Worm (Caenorhabditis elegans): Measurements from ENCODE around the gene F52G3.8.
"Not testable (repeated sequence)": the region's sequence is repeated elsewhere in the genome, so short reads cannot be mapped to it uniquely, and the experiment has no call there.

Gene F52G3.8

DNA sequence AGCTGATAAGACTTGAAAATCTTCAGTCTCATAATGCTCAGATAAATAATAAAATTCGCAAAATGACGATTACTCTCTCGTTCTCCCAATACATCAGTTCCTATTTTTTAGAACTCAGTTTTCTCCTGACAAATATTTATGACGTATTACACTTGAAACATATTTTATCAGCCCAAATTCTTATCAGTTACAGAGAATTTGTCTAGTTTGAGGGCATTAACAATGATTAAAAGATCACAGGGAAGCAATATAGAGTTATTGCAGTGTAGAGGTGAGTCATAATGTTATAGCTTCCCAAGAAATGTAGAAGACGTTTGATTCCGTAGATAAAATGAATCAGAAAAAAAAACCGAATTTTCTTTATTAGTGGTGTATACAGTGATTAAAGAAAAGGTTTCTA, 33.3 kb downstream of the F52G3.8 start:
- TF ChIP-seq sem-2 (GFP tag; optimal IDR thresholded peaks at IDR 0.05) (no peak), unc-62 (GFP tag; optimal IDR thresholded peaks at IDR 0.05) (no peak), ces-1 (GFP tag; optimal IDR thresholded peaks at IDR 0.05) (no peak), blmp-1 (tag; optimal IDR thresholded peaks at IDR 0.05) (no peak), zip-8 (tag; optimal IDR thresholded peaks at IDR 0.05) (no peak), ceh-83 (GFP tag; optimal IDR thresholded peaks at IDR 0.05) (no peak), bed-3 (GFP tag; optimal IDR thresholded peaks at IDR 0.05) (no peak), drap-1 (GFP tag; optimal IDR thresholded peaks at IDR 0.05) (no peak), ceh-39 (tag; optimal IDR thresholded peaks at IDR 0.05) (no peak), nhr-28 (tag; optimal IDR thresholded peaks at IDR 0.05) (no peak), unc-39 (tag; optimal IDR thresholded peaks at IDR 0.05) (no peak), hlh-1 (tag; optimal IDR thresholded peaks at IDR 0.05) (no peak), sptf-1 (tag; optimal IDR thresholded peaks at IDR 0.05) (no peak), elt-3 (tag; optimal IDR thresholded peaks at IDR 0.05) (no peak)

DNA sequence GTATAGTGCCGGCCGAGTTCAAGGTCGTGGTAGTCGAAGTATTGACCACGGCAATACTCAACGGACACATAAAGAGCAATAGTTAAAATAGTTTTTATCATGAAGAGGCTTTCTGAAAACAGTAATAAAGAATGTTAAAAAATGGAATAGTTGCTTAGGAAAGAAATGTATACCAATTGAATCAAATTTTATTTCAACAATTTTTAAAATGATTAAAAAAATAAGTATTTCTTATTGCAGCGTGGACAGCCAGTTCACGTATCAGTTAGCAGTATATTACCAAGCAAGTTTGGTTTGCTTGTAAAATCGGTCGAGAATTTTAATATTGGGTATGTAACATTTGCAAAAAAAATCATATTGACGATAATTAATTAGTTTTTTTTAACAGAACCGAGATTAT, 39.1 kb downstream of the F52G3.8 start, which contains the start of gene F39F10.5:
TSS of gene F39F10.5 (minus strand) at position 101 of the 400 bp plus-strand sequence.
- TF ChIP-seq sem-2 (GFP tag; optimal IDR thresholded peaks at IDR 0.05); unc-120 (tag; optimal IDR thresholded peaks at IDR 0.05; ENCODE audit: poor library complexity, severe bottlenecking); ceh-43 (GFP tag; optimal IDR thresholded peaks at IDR 0.05): not testable (repeated sequence)

- TF ChIP-seq drap-1 (GFP tag; optimal IDR thresholded peaks at IDR 0.05) (no peak), M03D4.4 (tag; optimal IDR thresholded peaks at IDR 0.05) (no peak), unc-39 (tag; optimal IDR thresholded peaks at IDR 0.05) (no peak), bed-3 (GFP tag; optimal IDR thresholded peaks at IDR 0.05) (no peak), mep-1 (tag; optimal IDR thresholded peaks at IDR 0.05) (no peak), ztf-11 (tag; optimal IDR thresholded peaks at IDR 0.05) (no peak), elt-1 (tag; optimal IDR thresholded peaks at IDR 0.05; ENCODE audit: borderline replicate concordance, insufficient read depth) (no peak), ceh-83 (GFP tag; optimal IDR thresholded peaks at IDR 0.05) (no peak), mab-5 (tag; optimal IDR thresholded peaks at IDR 0.05) (no peak), ceh-39 (tag; optimal IDR thresholded peaks at IDR 0.05) (no peak), mls-2 (tag; optimal IDR thresholded peaks at IDR 0.05) (no peak), lsy-2 (tag; optimal IDR thresholded peaks at IDR 0.05) (no peak), cnd-1 (tag; optimal IDR thresholded peaks at IDR 0.05) (no peak), nhr-12 (tag; optimal IDR thresholded peaks at IDR 0.05) (no peak), lin-13 (tag; optimal IDR thresholded peaks at IDR 0.05) (no peak), ces-1 (GFP tag; optimal IDR thresholded peaks at IDR 0.05) (no peak), sem-2 (GFP tag; optimal IDR thresholded peaks at IDR 0.05) (no peak), nhr-237 (tag; optimal IDR thresholded peaks at IDR 0.05) (no peak)
Observed at ce11 chrX:16903619-16904018, 49.1 kb downstream of the F52G3.8 start, which contains the start of gene F39F10.4. Gene F39F10.4 (minus strand): TSS chrX:16903719.

DNA sequence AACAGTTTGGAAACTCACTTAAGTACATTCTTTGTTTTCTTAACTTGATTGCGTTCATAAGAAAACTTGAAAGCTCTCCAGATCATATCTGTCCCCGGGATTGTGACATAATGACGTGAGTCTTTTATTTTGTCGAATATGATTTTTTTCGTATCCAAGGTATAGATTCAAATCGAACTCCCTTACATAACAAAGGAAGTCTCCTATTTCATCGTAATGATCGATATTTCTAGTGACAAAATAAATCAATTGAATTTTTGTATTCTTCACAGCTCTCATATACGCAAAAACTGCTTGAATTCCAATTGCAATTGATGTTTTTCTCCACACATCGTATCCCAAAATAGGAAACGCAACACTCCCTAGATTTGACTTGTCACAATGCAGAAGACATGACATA, 50.1 kb downstream of the F52G3.8 start:
- TF ChIP-seq nhr-237 (tag; optimal IDR thresholded peaks at IDR 0.05) (no peak), unc-62 (GFP tag; optimal IDR thresholded peaks at IDR 0.05) (no peak), sptf-1 (tag; optimal IDR thresholded peaks at IDR 0.05) (no peak), sem-2 (GFP tag; optimal IDR thresholded peaks at IDR 0.05) (no peak), elt-3 (tag; optimal IDR thresholded peaks at IDR 0.05) (no peak), flh-1 (GFP tag; optimal IDR thresholded peaks at IDR 0.05) (no peak), M03D4.4 (tag; optimal IDR thresholded peaks at IDR 0.05) (no peak), lin-32 (GFP tag; optimal IDR thresholded peaks at IDR 0.05) (no peak), drap-1 (GFP tag; optimal IDR thresholded peaks at IDR 0.05) (no peak), lsy-2 (tag; optimal IDR thresholded peaks at IDR 0.05) (no peak), ztf-11 (tag; optimal IDR thresholded peaks at IDR 0.05) (no peak), hlh-1 (tag; optimal IDR thresholded peaks at IDR 0.05) (no peak), lin-13 (tag; optimal IDR thresholded peaks at IDR 0.05) (no peak), mab-5 (tag; optimal IDR thresholded peaks at IDR 0.05) (no peak), tbx-8 (GFP tag; optimal IDR thresholded peaks at IDR 0.05) (no peak), nhr-28 (tag; optimal IDR thresholded peaks at IDR 0.05) (no peak), ces-1 (GFP tag; optimal IDR thresholded peaks at IDR 0.05) (no peak), ceh-83 (GFP tag; optimal IDR thresholded peaks at IDR 0.05) (no peak)

All from whole organism, mixed stage, embryonic.